Fruit fly (Drosophila melanogaster): Measurements from ENCODE around the gene Naa20B.

Gene Naa20B

DNA sequence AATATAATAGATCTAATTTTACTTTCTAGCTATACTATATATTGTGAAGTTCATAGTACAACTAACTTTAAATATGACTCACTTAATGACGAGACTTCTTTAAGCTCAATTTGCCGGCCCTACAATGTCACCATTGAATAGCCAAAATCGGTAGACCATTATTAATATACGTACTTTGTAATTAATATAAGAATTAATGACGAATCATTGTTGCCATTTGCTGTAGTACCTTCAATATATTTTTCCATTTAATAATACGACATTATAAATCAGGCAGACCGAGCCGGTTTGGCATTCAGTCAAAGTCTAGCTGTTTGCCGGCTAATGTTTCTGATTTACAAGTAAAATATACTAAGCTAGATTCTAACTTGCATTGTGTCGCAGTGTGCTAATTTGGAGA is 17.6 kb upstream of the Naa20B start, which contains the start of gene Jhbp13:
Gene Jhbp13 (plus strand): TSS at position 301 of the 400 bp plus-strand sequence.
- TF ChIP-seq Sin3A (optimal IDR thresholded peaks at IDR 0.05) (no peak), insv (optimal IDR thresholded peaks at IDR 0.05) (no peak), psq (optimal IDR thresholded peaks at IDR 0.05) (no peak), ttk (optimal IDR thresholded peaks at IDR 0.05) (no peak), Myc (optimal IDR thresholded peaks at IDR 0.05) (no peak), h (optimal IDR thresholded peaks at IDR 0.05) (no peak)

dm6 chr2L:13244759-13245308 is 12.4 kb upstream of the Naa20B start:
- TF ChIP-seq insv (optimal IDR thresholded peaks at IDR 0.05) (no peak), ttk (optimal IDR thresholded peaks at IDR 0.05) (no peak), psq (optimal IDR thresholded peaks at IDR 0.05) (no peak), Myc (optimal IDR thresholded peaks at IDR 0.05) (no peak), Sin3A (optimal IDR thresholded peaks at IDR 0.05) (no peak), h (optimal IDR thresholded peaks at IDR 0.05) (no peak)

DNA sequence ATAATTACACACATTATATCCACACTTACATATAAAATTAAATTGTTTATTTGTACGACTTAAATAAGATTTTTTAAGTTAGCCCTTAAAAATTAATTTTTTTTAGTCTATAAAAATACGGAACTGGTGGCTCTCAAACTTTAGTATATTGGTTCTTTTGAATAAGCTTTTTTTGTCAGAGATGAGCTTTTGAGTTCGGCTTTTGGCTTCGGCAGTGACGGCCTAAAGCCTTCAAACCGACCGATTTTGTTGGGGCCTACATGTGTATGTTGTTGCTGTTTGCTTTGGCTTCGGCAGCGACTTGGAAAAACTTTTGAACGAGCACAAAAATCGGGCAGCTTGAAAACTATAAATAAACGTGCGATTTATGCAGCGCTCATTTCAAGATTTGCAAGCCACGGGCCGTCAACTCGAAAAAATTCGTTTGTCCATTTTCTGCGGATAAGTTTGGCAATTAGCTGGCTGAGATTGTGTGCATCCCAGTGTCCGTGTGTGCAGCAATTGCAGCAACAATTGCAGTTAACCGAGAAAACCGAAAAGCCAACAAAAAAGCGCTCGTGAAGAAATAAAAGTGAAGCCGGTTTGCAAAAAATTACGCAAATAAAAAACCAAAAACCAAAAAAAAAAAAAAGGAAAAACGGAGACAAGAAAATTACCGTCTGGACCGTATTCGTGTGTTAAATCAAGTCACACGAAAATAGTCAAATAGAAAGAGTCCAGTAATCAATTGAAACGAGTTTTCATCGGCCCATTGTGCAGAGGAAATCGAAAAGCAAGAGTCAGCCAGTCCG is 11.2 kb upstream of the Naa20B start, which contains the start of gene CG16820:
Gene CG16820 (plus strand): TSS at position 378 of the 791 bp plus-strand sequence.
- TF ChIP-seq Myc (optimal IDR thresholded peaks at IDR 0.05) (no peak), psq (optimal IDR thresholded peaks at IDR 0.05) (no peak), h (optimal IDR thresholded peaks at IDR 0.05) (no peak), insv (optimal IDR thresholded peaks at IDR 0.05) (no peak), Sin3A (optimal IDR thresholded peaks at IDR 0.05) (no peak)

dm6 chr2L:13251167-13251566 is 6.1 kb upstream of the Naa20B start:
- no peak for TF ChIP-seq Myc (optimal IDR thresholded peaks at IDR 0.05)
- TF ChIP-seq Sin3A (optimal IDR thresholded peaks at IDR 0.05), result no peak
- TF ChIP-seq insv (optimal IDR thresholded peaks at IDR 0.05), result no peak
- no peak for TF ChIP-seq h (optimal IDR thresholded peaks at IDR 0.05)
- no peak for TF ChIP-seq ttk (optimal IDR thresholded peaks at IDR 0.05)
- no peak for TF ChIP-seq psq (optimal IDR thresholded peaks at IDR 0.05)

dm6 chr2L:13258702-13259101 is 1.4 kb downstream of the Naa20B start:
- TF ChIP-seq Sin3A (optimal IDR thresholded peaks at IDR 0.05) (no peak), h (optimal IDR thresholded peaks at IDR 0.05) (no peak), ttk (optimal IDR thresholded peaks at IDR 0.05) (no peak), psq (optimal IDR thresholded peaks at IDR 0.05) (no peak), Myc (optimal IDR thresholded peaks at IDR 0.05) (no peak), insv (optimal IDR thresholded peaks at IDR 0.05) (no peak)

DNA sequence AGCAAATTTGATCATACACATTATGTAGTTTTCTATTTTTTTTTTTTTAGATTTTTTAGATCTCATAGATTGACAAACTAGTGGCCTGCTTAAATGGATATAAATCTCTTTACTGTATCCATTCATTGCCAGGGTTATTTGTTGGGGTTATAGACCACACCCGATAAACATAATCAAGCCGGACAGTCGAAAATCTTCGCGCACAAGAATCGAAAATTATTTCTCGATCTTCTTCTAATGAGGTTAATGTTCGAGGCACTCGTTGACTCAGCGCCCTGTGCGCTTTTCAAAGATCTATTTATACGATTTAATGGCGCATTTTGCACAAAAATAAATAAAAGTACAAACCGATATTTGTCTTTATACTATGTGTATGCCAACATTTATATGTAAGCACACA is 2.4 kb downstream of the Naa20B start, which contains the start of gene CG31730:
Gene CG31730 (minus strand): TSS at position 101 of the 400 bp plus-strand sequence.
- TF ChIP-seq Sin3A (optimal IDR thresholded peaks at IDR 0.05) (no peak), insv (optimal IDR thresholded peaks at IDR 0.05) (no peak)

dm6 chr2L:13260740-13261139 is 3.5 kb downstream of the Naa20B start, which contains the start of gene CG44085:
CG44085 (plus strand) TSS chr2L:13261008.
- TF ChIP-seq Myc (optimal IDR thresholded peaks at IDR 0.05), result no peak
- no peak for TF ChIP-seq insv (optimal IDR thresholded peaks at IDR 0.05)
- TF ChIP-seq Sin3A (optimal IDR thresholded peaks at IDR 0.05), result no peak
- no peak for TF ChIP-seq psq (optimal IDR thresholded peaks at IDR 0.05)
- TF ChIP-seq h (optimal IDR thresholded peaks at IDR 0.05), result no peak
- no peak for TF ChIP-seq ttk (optimal IDR thresholded peaks at IDR 0.05)

dm6 chr2L:13265776-13266175 is 8.5 kb downstream of the Naa20B start, which contains the start of gene CG31848:
CG31848 (minus strand) TSS chr2L:13265876.
- TF ChIP-seq insv (optimal IDR thresholded peaks at IDR 0.05) (no peak), Myc (optimal IDR thresholded peaks at IDR 0.05) (no peak), ttk (optimal IDR thresholded peaks at IDR 0.05) (no peak), Sin3A (optimal IDR thresholded peaks at IDR 0.05) (no peak), h (optimal IDR thresholded peaks at IDR 0.05) (no peak), psq (optimal IDR thresholded peaks at IDR 0.05) (no peak)

DNA sequence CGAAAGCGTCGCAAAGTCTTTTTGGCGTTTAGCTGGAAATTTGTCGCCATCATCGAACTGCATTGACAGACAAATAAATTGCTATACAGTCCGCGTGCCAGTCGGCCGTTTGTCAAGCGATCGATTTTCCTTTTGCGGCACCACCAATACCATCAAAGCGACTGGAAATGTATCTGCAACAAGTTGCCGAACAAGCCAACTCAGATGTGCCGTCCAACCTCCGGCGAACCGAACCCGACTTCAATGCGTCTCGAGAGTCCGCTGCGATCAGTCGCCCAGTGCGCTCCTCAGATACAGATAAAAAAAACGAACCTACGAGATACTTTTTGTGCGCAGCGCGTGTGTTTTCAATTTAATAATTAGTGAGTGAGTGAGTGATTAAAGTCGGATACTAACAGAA is 9.3 kb downstream of the Naa20B start:
- no peak for TF ChIP-seq ttk (optimal IDR thresholded peaks at IDR 0.05)
- no peak for TF ChIP-seq psq (optimal IDR thresholded peaks at IDR 0.05)
- no peak for TF ChIP-seq h (optimal IDR thresholded peaks at IDR 0.05)
- no peak for TF ChIP-seq Sin3A (optimal IDR thresholded peaks at IDR 0.05)
- no peak for TF ChIP-seq insv (optimal IDR thresholded peaks at IDR 0.05)
- TF ChIP-seq Myc (optimal IDR thresholded peaks at IDR 0.05), result no peak

- no peak for TF ChIP-seq h (optimal IDR thresholded peaks at IDR 0.05)
- TF ChIP-seq Sin3A (optimal IDR thresholded peaks at IDR 0.05), result no peak
- TF ChIP-seq psq (optimal IDR thresholded peaks at IDR 0.05), result no peak
- no peak for TF ChIP-seq ttk (optimal IDR thresholded peaks at IDR 0.05)
- TF ChIP-seq Myc (optimal IDR thresholded peaks at IDR 0.05), result no peak
- TF ChIP-seq insv (optimal IDR thresholded peaks at IDR 0.05), result no peak
These were observed 10.9 kb downstream of the Naa20B start for dm6 chr2L:13268040-13268652.

DNA sequence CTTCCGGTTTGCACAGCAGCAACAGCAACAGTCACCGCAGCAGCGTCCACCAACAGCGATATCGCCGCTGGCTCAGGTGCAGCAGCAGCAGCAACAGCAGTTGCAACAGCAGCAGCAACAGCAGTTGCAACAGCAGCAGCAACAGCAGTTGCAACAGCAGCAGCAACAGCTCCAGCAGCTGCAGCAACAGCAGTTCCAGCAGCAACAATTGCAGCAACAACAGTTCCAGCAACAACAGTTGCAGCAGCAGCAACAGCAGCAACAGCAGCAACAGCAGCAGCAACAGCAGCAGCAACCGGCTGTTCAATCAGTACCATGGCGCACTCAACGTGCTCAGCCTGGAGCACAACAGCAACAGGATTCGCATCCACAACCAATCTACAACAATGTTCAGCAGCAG is 15.3 kb downstream of the Naa20B start:
- TF ChIP-seq h (optimal IDR thresholded peaks at IDR 0.05) (no peak), insv (optimal IDR thresholded peaks at IDR 0.05) (no peak), Myc (optimal IDR thresholded peaks at IDR 0.05) (no peak), Sin3A (optimal IDR thresholded peaks at IDR 0.05) (no peak), ttk (optimal IDR thresholded peaks at IDR 0.05) (no peak), psq (optimal IDR thresholded peaks at IDR 0.05) (no peak)

dm6 chr2L:13285791-13286190 is 28.5 kb downstream of the Naa20B start:
- no peak for TF ChIP-seq Myc (optimal IDR thresholded peaks at IDR 0.05)

Measured in Kc167 (cell line).